Fruit fly (Drosophila melanogaster) whole organism, pupa: ENCODE results near the gene Arp3.

ENCODE experiments used
- CG10348 ChIP-seq: fragments of 200-800 bp; sonication (Bioruptor generic); IDR thresholded peaks from 2 replicates; pipeline ENCODE4 v1.3.6; 2022; ENCODE audit warnings: missing biosample characterization, missing genetic modification characterization
- CG15710 ChIP-seq: fragments of 200-800 bp; sonication (Bioruptor generic); optimal IDR thresholded peaks from 2 replicates; lab custom pipeline; 2018; ENCODE audit warnings: missing biosample characterization, mild to moderate bottlenecking, missing genetic modification characterization, moderate library complexity
- CG17806 ChIP-seq: fragments of 200-800 bp; sonication (Bioruptor generic); optimal IDR thresholded peaks from 2 replicates; lab custom pipeline; 2018; ENCODE audit warnings: missing biosample characterization, mild to moderate bottlenecking, missing genetic modification characterization, moderate library complexity
- D1 ChIP-seq: fragments of 200-800 bp; sonication (Bioruptor generic); optimal IDR thresholded peaks from 2 replicates; lab custom pipeline; 2018; ENCODE audit warnings: missing biosample characterization, mild to moderate bottlenecking, missing genetic modification characterization, moderate library complexity
- Ets98B ChIP-seq: fragments of 200-800 bp; sonication (Bioruptor generic); IDR thresholded peaks from 2 replicates; pipeline ENCODE4 v1.3.6; 2022; ENCODE audit warnings: missing biosample characterization, missing genetic modification characterization
- Pif1B ChIP-seq: fragments of 200-800 bp; sonication (Bioruptor generic); optimal IDR thresholded peaks from 3 replicates; lab custom pipeline; 2016; ENCODE audit warnings: missing biosample characterization, missing genetic modification characterization

DNA sequence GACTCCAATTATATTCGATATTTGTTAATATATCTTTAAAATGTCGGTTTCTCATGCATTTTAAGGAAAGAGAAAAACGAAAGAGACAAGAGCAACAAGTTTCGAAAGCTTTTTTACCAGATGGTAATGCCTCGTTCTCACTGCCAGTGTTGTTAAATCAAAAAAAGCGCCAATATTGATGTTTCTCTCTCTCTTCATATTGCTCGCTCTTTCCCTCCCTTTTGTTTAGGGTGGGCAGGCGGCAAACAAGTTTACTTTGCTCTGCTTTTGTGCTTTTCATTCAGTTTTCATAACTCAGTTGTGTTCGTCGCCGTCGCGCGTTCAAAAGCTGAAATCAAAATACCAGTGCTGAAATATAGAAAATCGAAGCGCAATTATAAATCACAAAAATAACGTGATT, 33.9 kb downstream of the Arp3 start:
- TF ChIP-seq Pif1B (GFP tag; lab: Kevin White, UChicago): peak; percentile 66
- TF ChIP-seq Ets98B (GFP tag; lab: Robert Waterston, UW): peak; percentile 74; the same call in 1 of the 2 replicates
- TF ChIP-seq D1 (tag; lab: Kevin White, UChicago): no peak
- no peak for TF ChIP-seq CG10348 (GFP tag; lab: Robert Waterston, UW)
- TF ChIP-seq CG15710 (tag; lab: Kevin White, UChicago): peak; percentile 2
- TF ChIP-seq CG17806 (tag; lab: Kevin White, UChicago): no peak
